Worm (Caenorhabditis elegans): Measurements from ENCODE around the gene F58G1.2.

- TF ChIP-seq pha-4 (tag; optimal IDR thresholded peaks at IDR 0.05) (no peak), Y79H2A.3 (GFP tag; conservative IDR thresholded peaks at IDR 0.05) (no peak), lsy-27 (tag; optimal IDR thresholded peaks at IDR 0.05; ENCODE audit: borderline replicate concordance, insufficient read depth) (no peak), sdz-38 (tag; optimal IDR thresholded peaks at IDR 0.05) (no peak), ceh-27 (GFP tag; optimal IDR thresholded peaks at IDR 0.05) (no peak), bed-2 (GFP tag; IDR thresholded peaks at IDR 0.05) (no peak), ets-4 (GFP tag; optimal IDR thresholded peaks at IDR 0.05) (no peak), ZK185.1 (tag; optimal IDR thresholded peaks at IDR 0.05; ENCODE audit: poor library complexity, severe bottlenecking) (no peak), attf-5 (GFP tag; optimal IDR thresholded peaks at IDR 0.05) (no peak), ceh-40 (GFP tag; IDR thresholded peaks at IDR 0.05) (no peak), nfyb-1 (GFP tag; IDR thresholded peaks at IDR 0.05) (no peak), ama-1 (optimal IDR thresholded peaks at IDR 0.05) (no peak), ama-1 (GFP tag; optimal IDR thresholded peaks at IDR 0.05) (no peak), snpc-4 (GFP tag; optimal IDR thresholded peaks at IDR 0.05) (no peak), snpc-4 (tag; optimal IDR thresholded peaks at IDR 0.05) (no peak)
Measured at ce11 chrII:12928241-12928640, 9.4 kb upstream of the F58G1.2 start, which contains the start of gene F58G1.3.

Data from whole organism, young adult.